Worm (Caenorhabditis elegans): ENCODE results near the gene Y43B11AL.1.
A peak's percentile ranks its signal among the peaks of the same experiment; 100 is the strongest.

Gene Y43B11AL.1

ce11 chrIV:7017123-7017674 lies 47.9 kb upstream of the Y43B11AL.1 start, which contains the start of gene gldi-4:
gldi-4 (plus strand) TSS chrIV:7017624.
- TF ChIP-seq swsn-7 (tag; optimal IDR thresholded peaks at IDR 0.05) (no peak), irx-1 (tag; optimal IDR thresholded peaks at IDR 0.05) (no peak), C04F5.9 (tag; optimal IDR thresholded peaks at IDR 0.05) (no peak), mef-2 (tag; optimal IDR thresholded peaks at IDR 0.05) (no peak), nhr-77 (tag; optimal IDR thresholded peaks at IDR 0.05) (no peak)

- TF ChIP-seq lin-14 (GFP tag; optimal IDR thresholded peaks at IDR 0.05) (peak; percentile 36), fkh-10 (GFP tag; optimal IDR thresholded peaks at IDR 0.05) (peak; percentile 94), dpl-1 (GFP tag; optimal IDR thresholded peaks at IDR 0.05) (no peak), alr-1 (tag; optimal IDR thresholded peaks at IDR 0.05; ENCODE audit: borderline replicate concordance) (no peak)
Measured at ce11 chrIV:7018623-7019022, 46.5 kb upstream of the Y43B11AL.1 start.

ce11 chrIV:7020630-7021029 lies 44.5 kb upstream of the Y43B11AL.1 start:
- TF ChIP-seq blmp-1 (tag; optimal IDR thresholded peaks at IDR 0.05): peak; percentile 65
- TF ChIP-seq mdl-1 (tag; optimal IDR thresholded peaks at IDR 0.05): peak in 1 of 2 experiments; percentile 41
- peak; percentile 59 for TF ChIP-seq nhr-20 (tag; optimal IDR thresholded peaks at IDR 0.05)
- no peak for TF ChIP-seq ceh-8 (GFP tag; optimal IDR thresholded peaks at IDR 0.05)
- no peak for TF ChIP-seq sup-37 (GFP tag; optimal IDR thresholded peaks at IDR 0.05)
- TF ChIP-seq nhr-71 (tag; optimal IDR thresholded peaks at IDR 0.05): peak; percentile 66
- peak in 2 of 6 experiments; percentile 37 to 83 for TF ChIP-seq elt-3 (tag; optimal IDR thresholded peaks at IDR 0.05)
- peak in 1 of 2 experiments; percentile 58 for TF ChIP-seq lin-35 (GFP tag; optimal IDR thresholded peaks at IDR 0.05)
- no peak for TF ChIP-seq C04F5.9 (tag; optimal IDR thresholded peaks at IDR 0.05)
- no peak for TF ChIP-seq nhr-12 (tag; optimal IDR thresholded peaks at IDR 0.05)
- TF ChIP-seq elt-2 (tag; optimal IDR thresholded peaks at IDR 0.05): peak; percentile 80
- TF ChIP-seq nhr-28 (tag; optimal IDR thresholded peaks at IDR 0.05): no peak
- no peak for TF ChIP-seq unc-30 (tag; optimal IDR thresholded peaks at IDR 0.05)
- no peak for TF ChIP-seq egl-27 (tag; optimal IDR thresholded peaks at IDR 0.05)
- TF ChIP-seq unc-130 (tag; optimal IDR thresholded peaks at IDR 0.05): peak; percentile 43
- peak; percentile 17 for TF ChIP-seq mep-1 (tag; optimal IDR thresholded peaks at IDR 0.05)
- TF ChIP-seq fkh-8 (tag; optimal IDR thresholded peaks at IDR 0.05): no peak
- peak in 1 of 2 experiments; percentile 37 for TF ChIP-seq lsy-2 (tag; optimal IDR thresholded peaks at IDR 0.05)
- peak; percentile 24 for TF ChIP-seq C16A3.4 (tag; optimal IDR thresholded peaks at IDR 0.05)
- TF ChIP-seq efl-1 (optimal IDR thresholded peaks at IDR 0.05): no peak
- TF ChIP-seq efl-1 (GFP tag; optimal IDR thresholded peaks at IDR 0.05 in 1 of 2): peak in 1 of 2 experiments; percentile 65
- peak; percentile 60 for TF ChIP-seq lin-14 (GFP tag; optimal IDR thresholded peaks at IDR 0.05)
- no peak for TF ChIP-seq nhr-77 (tag; optimal IDR thresholded peaks at IDR 0.05)
- no peak for TF ChIP-seq unc-98 (GFP tag; IDR thresholded peaks at IDR 0.05)
- TF ChIP-seq vab-15 (tag; optimal IDR thresholded peaks at IDR 0.05): no peak
- TF ChIP-seq dpl-1 (GFP tag; optimal IDR thresholded peaks at IDR 0.05): peak in 1 of 3 experiments; percentile 28
- no peak for TF ChIP-seq fkh-4 (tag; optimal IDR thresholded peaks at IDR 0.05; ENCODE audit: borderline replicate concordance)
- no peak for TF ChIP-seq nhr-11 (tag; optimal IDR thresholded peaks at IDR 0.05)
- TF ChIP-seq nhr-19 (GFP tag; conservative IDR thresholded peaks at IDR 0.05): peak; percentile 22; the same call in 1 of the 2 replicates
- peak; percentile 28 for TF ChIP-seq nhr-90 (tag; optimal IDR thresholded peaks at IDR 0.05; ENCODE audit: poor library complexity)
- no peak for TF ChIP-seq egl-13 (tag; optimal IDR thresholded peaks at IDR 0.05)
- TF ChIP-seq nhr-85 (tag): peak; percentile 86
- no peak for TF ChIP-seq mef-2 (tag; optimal IDR thresholded peaks at IDR 0.05)
- TF ChIP-seq snu-23 (GFP tag; optimal IDR thresholded peaks at IDR 0.05): peak; percentile 47

Data from whole organism, L1 larva.